Worm (Caenorhabditis elegans) whole organism, L4 larva: ENCODE data around the gene F37A4.4.

Source experiments
- T26A8.4 ChIP-seq: fragments of 200-800 bp; sonication (Bioruptor generic); IDR thresholded peaks from 2 replicates; pipeline ENCODE4 v1.3.6; 2022; ENCODE audit warnings: missing genetic modification characterization, missing compliant biosample characterization
- ama-1 ChIP-seq: fragments of 150-350 bp; optimal IDR thresholded peaks from 2 replicates; lab custom pipeline; 2014; ENCODE audit warnings: inconsistent platforms, mixed read lengths
- ceh-82 ChIP-seq: sonication (generic microtip); optimal IDR thresholded peaks from 2 replicates; lab custom pipeline; 2017; ENCODE audit warnings: missing biosample characterization, missing genetic modification characterization
- daf-8 ChIP-seq: fragments of 200-800 bp; sonication (Bioruptor generic); IDR thresholded peaks from 2 replicates; pipeline ENCODE4 v1.3.6; 2022; ENCODE audit warnings: missing genetic modification characterization, missing compliant biosample characterization
- jun-1 ChIP-seq: fragments of 150-350 bp; optimal IDR thresholded peaks from 2 replicates; lab custom pipeline; 2014; ENCODE audit warnings: missing biosample characterization, missing genetic modification reagents, missing genetic modification characterization
- lin-39 ChIP-seq: fragments of 150-350 bp; optimal IDR thresholded peaks from 2 replicates; lab custom pipeline; 2014; ENCODE audit warnings: missing biosample characterization, missing genetic modification reagents, missing genetic modification characterization
- lsy-2 ChIP-seq, 2 experiments: fragments of 150-350 bp in 1 of 2; sonication (generic microtip) in 1 of 2; optimal IDR thresholded peaks; 2 replicates each; lab custom pipeline; 2014 to 2017; ENCODE audit warnings: missing biosample characterization in 2 of 2, missing genetic modification characterization in 2 of 2
- mdl-1 ChIP-seq, 2 experiments: fragments of 150-350 bp in 1 of 2; sonication (generic microtip) in 1 of 2; optimal IDR thresholded peaks; 2 replicates each; lab custom pipeline; 2014 to 2017; ENCODE audit warnings: missing biosample characterization in 2 of 2, missing genetic modification characterization in 2 of 2
- nhr-10 ChIP-seq: fragments of 150-350 bp; optimal IDR thresholded peaks from 2 replicates; lab custom pipeline; 2014; ENCODE audit warnings: missing biosample characterization, missing genetic modification characterization
- nhr-41 ChIP-seq: fragments of 200-800 bp; sonication (Bioruptor generic); IDR thresholded peaks from 2 replicates; pipeline ENCODE4 v1.3.6; 2022; ENCODE audit warnings: missing genetic modification reagents, missing genetic modification characterization, missing compliant biosample characterization
- snpc-4 ChIP-seq: fragments of 150-350 bp; optimal IDR thresholded peaks from 2 replicates; lab custom pipeline; 2014; ENCODE audit warnings: missing biosample characterization, missing genetic modification characterization
- tag-97 ChIP-seq: fragments of 200-800 bp; sonication (Bioruptor generic); IDR thresholded peaks from 2 replicates; pipeline ENCODE4 v1.3.6; 2022; ENCODE audit warnings: missing genetic modification characterization, missing compliant biosample characterization

DNA sequence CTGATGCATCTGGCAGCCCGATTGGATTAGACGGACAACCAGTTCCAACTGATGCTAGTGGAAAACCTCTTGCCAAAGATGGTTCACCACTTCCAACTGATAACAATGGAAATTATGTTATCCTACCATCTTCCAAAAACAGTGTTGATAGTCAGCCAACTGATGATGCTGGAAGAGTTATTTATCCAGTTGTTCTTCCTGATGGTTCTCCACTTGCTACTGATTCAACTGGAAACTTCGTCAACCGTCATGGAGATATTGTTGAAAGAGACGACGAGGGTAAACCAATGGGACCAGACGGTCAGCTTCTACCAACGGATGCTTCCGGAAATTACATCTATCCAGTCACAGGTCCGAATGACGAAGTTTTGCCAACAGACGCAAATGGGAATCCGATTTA, 43.4 kb downstream of the F37A4.4 start:
- TF ChIP-seq daf-8 = no peak
- TF ChIP-seq ama-1 (lab: Kevin White, UChicago) = no peak
- TF ChIP-seq nhr-10 (tag; lab: Kevin White, UChicago) = no peak
- no peak for TF ChIP-seq lin-39 (tag; lab: Kevin White, UChicago)
- no peak for TF ChIP-seq lsy-2 (tag; optimal IDR thresholded peaks at IDR 0.05; lab: Kevin White, UChicago)
- TF ChIP-seq ceh-82 (tag; lab: Kevin White, UChicago) = no peak
- no peak for TF ChIP-seq tag-97 (GFP tag; lab: Robert Waterston, UW)
- no peak for TF ChIP-seq mdl-1 (tag; optimal IDR thresholded peaks at IDR 0.05; lab: Kevin White, UChicago)
- no peak for TF ChIP-seq jun-1
- no peak for TF ChIP-seq T26A8.4 (GFP tag; lab: Robert Waterston, UW)
- no peak for TF ChIP-seq snpc-4
- TF ChIP-seq nhr-41 = no peak
